Fruit fly (Drosophila melanogaster): ENCODE results near the gene Orc2.

Gene Orc2

dm6 chr3R:13978078-13978559, 13.4 kb downstream of the Orc2 start:
- TF ChIP-seq CTCF (optimal IDR thresholded peaks at IDR 0.05): no peak
- TF ChIP-seq CG8478 (optimal IDR thresholded peaks at IDR 0.05): no peak

- no peak for TF ChIP-seq CG8478 (optimal IDR thresholded peaks at IDR 0.05)
- TF ChIP-seq CTCF (optimal IDR thresholded peaks at IDR 0.05): no peak
Observed at dm6 chr3R:13980956-13981355, 16.3 kb downstream of the Orc2 start.

dm6 chr3R:13981584-13981983, 16.9 kb downstream of the Orc2 start:
- no peak for TF ChIP-seq CG8478 (optimal IDR thresholded peaks at IDR 0.05)
- TF ChIP-seq CTCF (optimal IDR thresholded peaks at IDR 0.05): no peak

dm6 chr3R:13982298-13982846, 17.7 kb downstream of the Orc2 start:
- TF ChIP-seq CG8478 (optimal IDR thresholded peaks at IDR 0.05) (no peak), CTCF (optimal IDR thresholded peaks at IDR 0.05) (no peak)

- TF ChIP-seq CG8478 (optimal IDR thresholded peaks at IDR 0.05) (no peak), CTCF (optimal IDR thresholded peaks at IDR 0.05) (no peak)
Observed at dm6 chr3R:13983272-13984032, 18.8 kb downstream of the Orc2 start.

- TF ChIP-seq CG8478 (optimal IDR thresholded peaks at IDR 0.05): no peak
- no peak for TF ChIP-seq CTCF (optimal IDR thresholded peaks at IDR 0.05)
Observed at dm6 chr3R:13984922-13985581, 20.4 kb downstream of the Orc2 start.

dm6 chr3R:13986648-13987047, 22.0 kb downstream of the Orc2 start:
- TF ChIP-seq CTCF (optimal IDR thresholded peaks at IDR 0.05) (no peak), CG8478 (optimal IDR thresholded peaks at IDR 0.05) (no peak)

dm6 chr3R:13988923-13989436, 24.3 kb downstream of the Orc2 start:
- TF ChIP-seq CTCF (optimal IDR thresholded peaks at IDR 0.05): no peak
- no peak for TF ChIP-seq CG8478 (optimal IDR thresholded peaks at IDR 0.05)

- no peak for TF ChIP-seq CG8478 (optimal IDR thresholded peaks at IDR 0.05)
- TF ChIP-seq CTCF (optimal IDR thresholded peaks at IDR 0.05): no peak
Observed at dm6 chr3R:13989453-13989852, 24.8 kb downstream of the Orc2 start.

- TF ChIP-seq CTCF (optimal IDR thresholded peaks at IDR 0.05): no peak
- TF ChIP-seq CG8478 (optimal IDR thresholded peaks at IDR 0.05): no peak
Observed at dm6 chr3R:13990109-13990508, 25.4 kb downstream of the Orc2 start.

- TF ChIP-seq CG8478 (optimal IDR thresholded peaks at IDR 0.05) (no peak), CTCF (optimal IDR thresholded peaks at IDR 0.05) (no peak)
Observed at dm6 chr3R:13992126-13992535, 27.4 kb downstream of the Orc2 start.

- TF ChIP-seq CTCF (optimal IDR thresholded peaks at IDR 0.05) (no peak), CG8478 (optimal IDR thresholded peaks at IDR 0.05) (no peak)
Observed at dm6 chr3R:13995426-13995825, 30.7 kb downstream of the Orc2 start.

dm6 chr3R:13995933-13996332, 31.2 kb downstream of the Orc2 start:
- no peak for TF ChIP-seq CG8478 (optimal IDR thresholded peaks at IDR 0.05)
- no peak for TF ChIP-seq CTCF (optimal IDR thresholded peaks at IDR 0.05)

dm6 chr3R:13997762-13998161, 33.1 kb downstream of the Orc2 start:
- TF ChIP-seq CG8478 (optimal IDR thresholded peaks at IDR 0.05) (no peak), CTCF (optimal IDR thresholded peaks at IDR 0.05) (no peak)

- TF ChIP-seq CG8478 (optimal IDR thresholded peaks at IDR 0.05) (no peak), CTCF (optimal IDR thresholded peaks at IDR 0.05) (no peak)
Observed at dm6 chr3R:13998162-13998561, 33.5 kb downstream of the Orc2 start.

- no peak for TF ChIP-seq CTCF (optimal IDR thresholded peaks at IDR 0.05)
- TF ChIP-seq CG8478 (optimal IDR thresholded peaks at IDR 0.05): no peak
Observed at dm6 chr3R:13998595-13998994, 33.9 kb downstream of the Orc2 start.
